Worm (Caenorhabditis elegans) whole organism, midembryonic: ENCODE data around the gene T14B4.3.

Source experiments
- T22C8.4 ChIP-seq: fragments of 200-800 bp; sonication (Bioruptor generic); IDR thresholded peaks from 2 replicates; pipeline ENCODE4 v1.3.6; 2022; ENCODE audit warnings: missing genetic modification characterization, missing compliant biosample characterization
- cog-1 ChIP-seq: sonication (generic microtip); optimal IDR thresholded peaks from 2 replicates; lab custom pipeline; 2016; ENCODE audit warnings: missing genetic modification characterization, missing compliant biosample characterization
- flt-1 ChIP-seq: fragments of 200-800 bp; sonication (Bioruptor generic); IDR thresholded peaks from 2 replicates; pipeline ENCODE4 v1.3.6; 2022; ENCODE audit warnings: missing genetic modification characterization, missing compliant biosample characterization
- klf-2 ChIP-seq: fragments of 200-800 bp; sonication (Bioruptor generic); conservative IDR thresholded peaks from 2 replicates; pipeline ENCODE4 v1.3.6; 2022; ENCODE audit warnings: missing genetic modification reagents, missing genetic modification characterization, missing compliant biosample characterization
- med-1 ChIP-seq: sonication (generic microtip); optimal IDR thresholded peaks from 2 replicates; lab custom pipeline; 2017; ENCODE audit warnings: missing genetic modification characterization, mild to moderate bottlenecking, missing compliant biosample characterization, antibody characterized with exemption, missing genetic modification reagents; ENCODE audit not compliant: insufficient read depth
- ref-1 ChIP-seq: fragments of 200-800 bp; sonication (Bioruptor generic); conservative IDR thresholded peaks from 2 replicates; pipeline ENCODE4 v1.3.6; 2022; ENCODE audit warnings: missing genetic modification reagents, missing genetic modification characterization, missing compliant biosample characterization
- tab-1 ChIP-seq: fragments of 200-800 bp; sonication (Bioruptor generic); IDR thresholded peaks from 2 replicates; pipeline ENCODE4 v1.3.6; 2022; ENCODE audit warnings: missing genetic modification characterization, missing compliant biosample characterization
- ztf-23 ChIP-seq: fragments of 200-800 bp; sonication (Bioruptor generic); IDR thresholded peaks from 2 replicates; pipeline ENCODE4 v1.3.6; 2022; ENCODE audit warnings: missing genetic modification reagents, missing genetic modification characterization, missing compliant biosample characterization
- ztf-29 ChIP-seq: fragments of 200-800 bp; sonication (Bioruptor generic); IDR thresholded peaks from 2 replicates; pipeline ENCODE4 v1.3.6; 2022; ENCODE audit warnings: missing genetic modification reagents, missing genetic modification characterization, missing compliant biosample characterization

The T14B4.3 gene

ce11 chrII:6708980-6709379, 25.8 kb upstream of the T14B4.3 start:
- TF ChIP-seq ztf-23 (GFP tag; lab: Robert Waterston, UW) (no peak), cog-1 (tag; lab: Kevin White, UChicago) (no peak), tab-1 (no peak), ztf-29 (GFP tag; lab: Robert Waterston, UW) (no peak), T22C8.4 (GFP tag; lab: Robert Waterston, UW) (no peak), flt-1 (no peak), med-1 (GFP tag; lab: Kevin White, UChicago) (no peak), klf-2 (GFP tag; lab: Robert Waterston, UW) (no peak)

ce11 chrII:6709680-6710079, 25.1 kb upstream of the T14B4.3 start:
- no peak for TF ChIP-seq flt-1
- no peak for TF ChIP-seq cog-1 (tag; lab: Kevin White, UChicago)
- TF ChIP-seq ref-1 (GFP tag; lab: Robert Waterston, UW): no peak
- no peak for TF ChIP-seq klf-2 (GFP tag; lab: Robert Waterston, UW)
- TF ChIP-seq ztf-23 (GFP tag; lab: Robert Waterston, UW): no peak
- no peak for TF ChIP-seq med-1 (GFP tag; lab: Kevin White, UChicago)
- no peak for TF ChIP-seq ztf-29 (GFP tag; lab: Robert Waterston, UW)
- TF ChIP-seq T22C8.4 (GFP tag; lab: Robert Waterston, UW): no peak
- no peak for TF ChIP-seq tab-1

ce11 chrII:6710596-6710995, 24.1 kb upstream of the T14B4.3 start:
- no peak for TF ChIP-seq ref-1 (GFP tag; lab: Robert Waterston, UW)
- no peak for TF ChIP-seq flt-1
- TF ChIP-seq ztf-23 (GFP tag; lab: Robert Waterston, UW): no peak; the same call in 1 of the 2 replicates
- no peak for TF ChIP-seq med-1 (GFP tag; lab: Kevin White, UChicago)
- no peak for TF ChIP-seq tab-1

ce11 chrII:6712177-6712981, 22.4 kb upstream of the T14B4.3 start, which contains the start of the genes dpy-10 and T14B4.19:
Gene dpy-10 (minus strand): TSS chrII:6712227.
Gene T14B4.19 (minus strand): TSS chrII:6712931.
- TF ChIP-seq ztf-23 (GFP tag; lab: Robert Waterston, UW) (no peak), cog-1 (tag; lab: Kevin White, UChicago) (no peak), med-1 (GFP tag; lab: Kevin White, UChicago) (no peak), ztf-29 (GFP tag; lab: Robert Waterston, UW) (no peak), T22C8.4 (GFP tag; lab: Robert Waterston, UW) (no peak), klf-2 (GFP tag; lab: Robert Waterston, UW) (no peak)

ce11 chrII:6713003-6713402, 21.7 kb upstream of the T14B4.3 start:
- TF ChIP-seq T22C8.4 (GFP tag; lab: Robert Waterston, UW): no peak
- no peak for TF ChIP-seq klf-2 (GFP tag; lab: Robert Waterston, UW)
- TF ChIP-seq ref-1 (GFP tag; lab: Robert Waterston, UW): no peak
- TF ChIP-seq tab-1: no peak
- TF ChIP-seq flt-1: no peak

- TF ChIP-seq ztf-23 (GFP tag; lab: Robert Waterston, UW) (no peak), flt-1 (no peak), ztf-29 (GFP tag; lab: Robert Waterston, UW) (no peak), ref-1 (GFP tag; lab: Robert Waterston, UW) (no peak), med-1 (GFP tag; lab: Kevin White, UChicago) (no peak), klf-2 (GFP tag; lab: Robert Waterston, UW) (no peak), tab-1 (no peak), cog-1 (tag; lab: Kevin White, UChicago) (no peak), T22C8.4 (GFP tag; lab: Robert Waterston, UW) (no peak)
Measured at ce11 chrII:6713832-6714342, 20.9 kb upstream of the T14B4.3 start, which contains the start of gene dpy-2. Gene dpy-2 (plus strand): TSS chrII:6714292.

- TF ChIP-seq ztf-29 (GFP tag; lab: Robert Waterston, UW) (no peak), ztf-23 (GFP tag; lab: Robert Waterston, UW) (no peak), ref-1 (GFP tag; lab: Robert Waterston, UW) (no peak), T22C8.4 (GFP tag; lab: Robert Waterston, UW) (no peak), tab-1 (no peak), klf-2 (GFP tag; lab: Robert Waterston, UW) (no peak), flt-1 (no peak), cog-1 (tag; lab: Kevin White, UChicago) (no peak), med-1 (GFP tag; lab: Kevin White, UChicago) (no peak)
Measured at ce11 chrII:6715853-6716252, 18.9 kb upstream of the T14B4.3 start.

ce11 chrII:6716638-6717037, 18.1 kb upstream of the T14B4.3 start, which contains the start of the genes T14B4.5 and T14B4.20:
Gene T14B4.5 (plus strand): TSS chrII:6716863.
Gene T14B4.20 (plus strand): TSS chrII:6716901.
- TF ChIP-seq ztf-29 (GFP tag; lab: Robert Waterston, UW) (no peak), klf-2 (GFP tag; lab: Robert Waterston, UW) (no peak)

ce11 chrII:6718221-6718620, 16.5 kb upstream of the T14B4.3 start, which contains the start of gene tsp-10:
Gene tsp-10 (plus strand): TSS chrII:6718586.
- TF ChIP-seq flt-1: no peak
- TF ChIP-seq klf-2 (GFP tag; lab: Robert Waterston, UW): no peak
- no peak for TF ChIP-seq tab-1
- no peak for TF ChIP-seq cog-1 (tag; lab: Kevin White, UChicago)
- TF ChIP-seq T22C8.4 (GFP tag; lab: Robert Waterston, UW): no peak
- TF ChIP-seq med-1 (GFP tag; lab: Kevin White, UChicago): no peak
- no peak for TF ChIP-seq ztf-29 (GFP tag; lab: Robert Waterston, UW)
- no peak for TF ChIP-seq ref-1 (GFP tag; lab: Robert Waterston, UW)
- TF ChIP-seq ztf-23 (GFP tag; lab: Robert Waterston, UW): no peak
